Worm (Caenorhabditis elegans) whole organism, midembryonic: ENCODE measurements around the gene srlf-12.

Experiments
- T22C8.4 ChIP-seq: fragments of 200-800 bp; sonication (Bioruptor generic); IDR thresholded peaks from 2 replicates; pipeline ENCODE4 v1.3.6; 2022; ENCODE audit warnings: missing genetic modification characterization, missing compliant biosample characterization
- cog-1 ChIP-seq: sonication (generic microtip); optimal IDR thresholded peaks from 2 replicates; lab custom pipeline; 2016; ENCODE audit warnings: missing genetic modification characterization, missing compliant biosample characterization
- flt-1 ChIP-seq: fragments of 200-800 bp; sonication (Bioruptor generic); IDR thresholded peaks from 2 replicates; pipeline ENCODE4 v1.3.6; 2022; ENCODE audit warnings: missing genetic modification characterization, missing compliant biosample characterization
- klf-2 ChIP-seq: fragments of 200-800 bp; sonication (Bioruptor generic); conservative IDR thresholded peaks from 2 replicates; pipeline ENCODE4 v1.3.6; 2022; ENCODE audit warnings: missing genetic modification reagents, missing genetic modification characterization, missing compliant biosample characterization
- med-1 ChIP-seq: sonication (generic microtip); optimal IDR thresholded peaks from 2 replicates; lab custom pipeline; 2017; ENCODE audit warnings: missing genetic modification characterization, mild to moderate bottlenecking, missing compliant biosample characterization, antibody characterized with exemption, missing genetic modification reagents; ENCODE audit not compliant: insufficient read depth
- ref-1 ChIP-seq: fragments of 200-800 bp; sonication (Bioruptor generic); conservative IDR thresholded peaks from 2 replicates; pipeline ENCODE4 v1.3.6; 2022; ENCODE audit warnings: missing genetic modification reagents, missing genetic modification characterization, missing compliant biosample characterization
- tab-1 ChIP-seq: fragments of 200-800 bp; sonication (Bioruptor generic); IDR thresholded peaks from 2 replicates; pipeline ENCODE4 v1.3.6; 2022; ENCODE audit warnings: missing genetic modification characterization, missing compliant biosample characterization
- ztf-23 ChIP-seq: fragments of 200-800 bp; sonication (Bioruptor generic); IDR thresholded peaks from 2 replicates; pipeline ENCODE4 v1.3.6; 2022; ENCODE audit warnings: missing genetic modification reagents, missing genetic modification characterization, missing compliant biosample characterization
- ztf-29 ChIP-seq: fragments of 200-800 bp; sonication (Bioruptor generic); IDR thresholded peaks from 2 replicates; pipeline ENCODE4 v1.3.6; 2022; ENCODE audit warnings: missing genetic modification reagents, missing genetic modification characterization, missing compliant biosample characterization

The srlf-12 gene

DNA sequence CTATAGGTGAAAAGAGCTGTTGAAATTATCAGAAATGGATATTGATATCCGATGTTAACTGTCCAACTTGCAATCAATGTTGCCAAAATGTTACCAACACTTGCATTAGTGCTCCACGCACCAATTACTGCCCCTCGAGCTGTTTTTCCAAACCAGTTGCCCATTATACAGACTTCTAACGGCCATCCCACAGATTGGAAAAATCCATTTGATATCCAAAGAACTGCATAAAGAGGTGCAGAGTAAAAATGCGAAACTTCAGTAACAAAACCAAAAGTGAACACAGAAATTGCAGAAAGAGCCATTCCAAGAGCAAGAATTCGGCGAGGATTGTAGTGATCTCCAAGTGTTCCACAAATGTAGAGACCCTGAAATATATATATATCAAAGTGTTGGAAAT, 37.9 kb downstream of the srlf-12 start:
- TF ChIP-seq cog-1 (tag; lab: Kevin White, UChicago) (no peak), klf-2 (no peak), ref-1 (no peak), flt-1 (GFP tag; lab: Robert Waterston, UW) (no peak), ztf-23 (no peak), T22C8.4 (no peak), tab-1 (GFP tag; lab: Robert Waterston, UW) (no peak), ztf-29 (GFP tag; lab: Robert Waterston, UW) (no peak)

DNA sequence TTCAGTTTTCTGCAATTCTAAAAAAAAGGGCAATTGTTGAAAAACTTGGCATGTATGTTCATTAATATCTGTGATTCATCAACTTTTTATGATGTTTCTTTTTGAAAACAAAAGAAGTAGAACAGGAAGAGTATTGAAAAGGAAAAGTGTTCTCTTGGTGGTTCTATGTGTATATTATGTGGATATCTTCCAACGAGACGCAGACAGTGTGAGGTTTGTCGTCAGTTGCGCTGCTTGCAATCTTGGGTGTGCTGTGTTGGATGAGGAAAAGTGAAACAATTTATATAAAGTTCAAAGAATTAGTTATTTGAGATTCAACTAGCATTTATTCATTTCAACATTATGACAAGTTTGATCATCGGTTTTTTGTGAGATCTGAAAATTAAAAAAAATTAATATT, 39.5 kb downstream of the srlf-12 start:
- no peak for TF ChIP-seq tab-1 (GFP tag; lab: Robert Waterston, UW)
- TF ChIP-seq ztf-23: no peak
- TF ChIP-seq med-1 (GFP tag; lab: Kevin White, UChicago): no peak

DNA sequence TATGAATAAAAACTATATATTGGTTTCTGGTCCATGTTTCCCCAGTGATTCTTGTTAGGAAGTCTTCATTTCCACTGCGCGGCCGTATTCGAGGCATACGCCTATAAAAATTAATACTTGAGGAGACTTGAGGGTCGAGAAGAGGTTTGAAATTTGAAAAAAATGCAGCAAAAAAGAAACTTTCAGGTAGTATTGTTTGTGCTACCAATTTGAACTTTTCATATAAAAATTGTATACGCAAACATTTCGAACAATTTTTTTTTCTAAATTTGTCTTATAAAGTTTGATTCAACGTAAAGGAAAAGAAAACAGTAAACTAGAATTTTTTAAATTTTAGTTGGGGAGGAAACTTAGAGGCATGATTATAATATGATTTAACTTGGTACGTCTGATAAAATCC, 40.1 kb downstream of the srlf-12 start, which contains the start of gene T11G6.4:
Gene T11G6.4, minus strand, starts transcription at position 101 of the 400 bp plus-strand sequence.
- TF ChIP-seq med-1 (GFP tag; lab: Kevin White, UChicago) (no peak), ztf-23 (no peak), T22C8.4 (no peak), flt-1 (GFP tag; lab: Robert Waterston, UW) (no peak), ref-1 (no peak), cog-1 (tag; lab: Kevin White, UChicago) (no peak), tab-1 (GFP tag; lab: Robert Waterston, UW) (no peak), klf-2 (no peak), ztf-29 (GFP tag; lab: Robert Waterston, UW) (no peak)

DNA sequence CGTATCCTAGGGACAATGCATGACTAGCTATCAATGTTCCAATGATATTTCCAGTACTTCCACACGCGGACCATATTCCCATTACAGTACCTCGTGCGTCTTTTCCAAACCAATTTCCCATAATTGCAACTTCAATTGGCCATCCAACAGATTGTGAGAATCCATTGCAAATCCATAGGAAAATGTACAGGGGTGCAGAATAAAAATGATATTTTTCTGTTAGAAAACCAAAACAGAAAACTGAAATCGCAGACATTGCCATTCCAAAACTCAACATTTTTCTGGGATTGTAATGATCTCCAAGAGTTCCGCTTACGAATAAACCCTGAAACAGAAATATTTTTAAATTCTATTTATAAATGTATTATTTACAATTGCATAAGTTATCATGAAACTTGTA, 40.8 kb downstream of the srlf-12 start:
- no peak for TF ChIP-seq klf-2
- TF ChIP-seq flt-1 (GFP tag; lab: Robert Waterston, UW): no peak
- no peak for TF ChIP-seq ztf-23
- TF ChIP-seq cog-1 (tag; lab: Kevin White, UChicago): no peak
- TF ChIP-seq tab-1 (GFP tag; lab: Robert Waterston, UW): no peak
- TF ChIP-seq T22C8.4: no peak
- TF ChIP-seq ref-1: no peak
- no peak for TF ChIP-seq ztf-29 (GFP tag; lab: Robert Waterston, UW)
- TF ChIP-seq med-1 (GFP tag; lab: Kevin White, UChicago): no peak

DNA sequence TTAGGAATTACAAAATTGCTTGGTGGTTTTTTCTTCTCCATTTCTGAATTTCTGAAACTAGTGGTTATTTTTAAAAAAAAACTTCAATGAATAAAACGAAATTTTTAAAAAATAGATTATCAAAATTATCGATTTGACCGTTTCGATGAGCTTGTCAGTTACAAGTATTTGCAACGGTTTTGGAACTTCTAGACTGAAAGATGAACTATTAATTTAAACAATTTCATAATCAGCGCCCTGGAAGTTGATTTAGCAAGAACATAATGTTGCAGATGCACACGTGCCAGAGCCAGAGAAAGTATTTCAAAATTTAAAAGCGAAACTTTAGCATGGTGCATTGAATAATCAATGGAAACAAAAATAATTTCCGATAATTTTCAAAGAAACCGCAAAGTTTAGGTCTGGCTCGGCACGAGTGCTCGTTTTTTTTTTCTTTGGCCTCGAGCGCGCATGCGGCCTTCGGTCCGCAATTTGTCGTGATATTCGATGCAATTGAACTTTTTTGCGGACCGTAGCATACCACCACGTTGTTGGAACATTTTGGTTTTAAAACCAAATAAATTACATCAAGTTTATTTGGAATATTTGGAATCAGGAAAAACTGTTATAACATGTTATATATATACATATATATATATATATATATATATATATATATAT, 49.1 kb downstream of the srlf-12 start, which contains the start of gene T11G6.5:
Gene T11G6.5, minus strand, starts transcription at position 51 of the 660 bp plus-strand sequence.
- no peak for TF ChIP-seq ztf-29 (GFP tag; lab: Robert Waterston, UW)
- no peak for TF ChIP-seq ztf-23
- TF ChIP-seq med-1 (GFP tag; lab: Kevin White, UChicago): no peak
- no peak for TF ChIP-seq klf-2
- TF ChIP-seq T22C8.4: no peak
- TF ChIP-seq ref-1: no peak
- no peak for TF ChIP-seq flt-1 (GFP tag; lab: Robert Waterston, UW)
- TF ChIP-seq cog-1 (tag; lab: Kevin White, UChicago): no peak
- no peak for TF ChIP-seq tab-1 (GFP tag; lab: Robert Waterston, UW)

DNA sequence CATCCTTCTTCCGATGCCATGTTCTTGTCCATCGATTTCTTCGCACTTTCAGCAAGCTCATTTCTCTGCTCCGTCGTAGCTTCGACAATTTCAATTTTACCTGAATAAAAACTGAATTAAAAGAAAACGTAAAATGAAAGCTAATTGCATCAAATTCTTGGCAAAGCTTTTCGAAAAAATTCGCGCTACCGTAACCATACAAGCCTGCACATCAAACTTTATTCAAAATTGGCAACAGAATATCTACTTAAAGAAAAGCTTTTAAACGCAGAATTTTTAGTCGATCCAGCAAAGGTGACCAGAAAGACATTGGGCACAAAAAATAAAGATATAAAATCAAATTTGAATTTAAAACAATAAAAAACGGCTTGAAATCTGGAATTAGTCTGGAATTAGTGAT, 49.7 kb downstream of the srlf-12 start:
- TF ChIP-seq T22C8.4: no peak
- TF ChIP-seq cog-1 (tag; lab: Kevin White, UChicago): no peak
- no peak for TF ChIP-seq flt-1 (GFP tag; lab: Robert Waterston, UW)
- TF ChIP-seq ref-1: no peak
- no peak for TF ChIP-seq ztf-23
- TF ChIP-seq ztf-29 (GFP tag; lab: Robert Waterston, UW): no peak
- no peak for TF ChIP-seq tab-1 (GFP tag; lab: Robert Waterston, UW)
- TF ChIP-seq klf-2: no peak
- TF ChIP-seq med-1 (GFP tag; lab: Kevin White, UChicago): no peak
